Worm (Caenorhabditis elegans): ENCODE data around the gene C33G8.13.

Gene C33G8.13

DNA sequence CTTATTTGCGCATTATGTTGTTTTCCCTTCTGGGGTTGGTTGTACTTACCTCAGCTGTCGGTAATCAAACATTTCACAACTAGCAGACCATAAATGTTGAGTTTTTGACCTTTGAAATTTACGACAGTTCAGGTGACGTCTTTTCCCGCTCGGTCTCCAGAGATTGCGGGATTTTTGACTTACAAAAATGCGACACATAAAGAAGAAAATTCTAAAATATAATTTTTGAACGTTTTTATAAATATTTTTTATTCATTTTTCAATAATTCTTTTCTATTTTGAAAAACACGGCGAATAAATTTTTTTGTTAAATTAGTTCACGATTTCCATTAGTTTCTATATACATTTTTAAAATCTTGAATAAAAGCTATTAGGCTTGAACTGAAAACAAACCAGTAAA, 33.0 kb downstream of the C33G8.13 start, which contains the start of gene nhr-161:
TSS of gene nhr-161 (minus strand) at position 101 of the 400 bp plus-strand sequence.
- TF ChIP-seq flt-1 (GFP tag; IDR thresholded peaks at IDR 0.05) (no peak), scrt-1 (GFP tag; IDR thresholded peaks at IDR 0.05) (no peak), hmbx-1 (tag; optimal IDR thresholded peaks at IDR 0.05) (no peak), sea-1 (GFP tag; conservative IDR thresholded peaks at IDR 0.05) (no peak), hnd-1 (tag; optimal IDR thresholded peaks at IDR 0.05) (no peak), hmg-4 (GFP tag; optimal IDR thresholded peaks at IDR 0.05) (no peak), ets-7 (tag; optimal IDR thresholded peaks at IDR 0.05) (no peak), F13C5.2 (tag; optimal IDR thresholded peaks at IDR 0.05) (no peak), tbx-11 (GFP tag; IDR thresholded peaks at IDR 0.05) (no peak), ama-1 (optimal IDR thresholded peaks at IDR 0.05) (no peak), tra-4 (tag; optimal IDR thresholded peaks at IDR 0.05) (no peak), aly-1 (tag; optimal IDR thresholded peaks at IDR 0.05) (no peak), pes-1 (GFP tag; IDR thresholded peaks at IDR 0.05) (no peak), ceh-13 (GFP tag; optimal IDR thresholded peaks at IDR 0.05) (no peak), tbx-37 (GFP tag; conservative IDR thresholded peaks at IDR 0.05) (no peak), ceh-36 (tag; optimal IDR thresholded peaks at IDR 0.05) (no peak), B0310.2 (tag; optimal IDR thresholded peaks at IDR 0.05) (no peak)

DNA sequence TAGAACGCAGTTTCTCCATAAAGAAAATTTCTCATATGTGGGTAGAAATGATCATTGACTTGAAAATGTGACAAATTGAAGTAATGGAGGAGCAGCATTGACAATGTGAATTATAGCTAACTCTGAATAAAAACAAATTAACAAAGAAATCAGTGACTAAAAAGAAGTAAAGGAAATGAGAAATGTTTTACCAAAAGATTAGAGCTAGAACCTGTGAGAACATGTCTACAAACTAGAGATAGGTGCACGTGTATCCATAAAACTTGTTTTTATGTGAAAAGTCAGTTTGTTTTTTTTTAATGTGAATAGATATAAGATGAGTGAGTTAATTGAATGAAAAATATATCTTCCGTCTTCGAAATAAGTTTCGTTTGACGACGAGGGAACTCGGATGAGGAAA, 36.8 kb downstream of the C33G8.13 start, which contains the start of gene sre-12:
TSS of gene sre-12 (minus strand) at position 101 of the 400 bp plus-strand sequence.
- TF ChIP-seq tbx-37 (GFP tag; conservative IDR thresholded peaks at IDR 0.05) (no peak), hmg-4 (GFP tag; optimal IDR thresholded peaks at IDR 0.05) (no peak), hmbx-1 (tag; optimal IDR thresholded peaks at IDR 0.05) (no peak), ceh-36 (tag; optimal IDR thresholded peaks at IDR 0.05) (no peak), hnd-1 (tag; optimal IDR thresholded peaks at IDR 0.05) (no peak), ets-7 (tag; optimal IDR thresholded peaks at IDR 0.05) (no peak), tra-4 (tag; optimal IDR thresholded peaks at IDR 0.05) (no peak), scrt-1 (GFP tag; IDR thresholded peaks at IDR 0.05) (no peak), tbx-11 (GFP tag; IDR thresholded peaks at IDR 0.05) (no peak), aly-1 (tag; optimal IDR thresholded peaks at IDR 0.05) (no peak)

DNA sequence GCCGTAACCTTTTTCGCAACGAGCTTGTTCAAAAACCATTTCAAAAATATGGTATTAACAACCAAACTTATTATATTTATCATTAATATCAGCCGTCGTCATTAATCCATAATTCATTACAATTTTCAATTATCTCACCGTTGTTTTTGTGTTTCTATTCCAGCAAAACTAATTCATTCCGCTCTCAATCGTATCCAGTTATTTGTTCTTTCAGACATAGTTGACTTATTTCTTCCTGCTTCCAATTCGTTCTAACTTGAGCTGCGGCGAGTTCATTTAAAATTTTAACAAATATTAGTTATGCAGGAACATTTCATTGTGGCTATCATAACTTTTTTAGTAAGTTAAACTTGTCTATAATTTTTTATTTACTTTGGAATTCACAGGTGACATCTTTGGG, 39.7 kb downstream of the C33G8.13 start, which contains the start of gene srx-16:
TSS of gene srx-16 (plus strand) at position 301 of the 400 bp plus-strand sequence.
- TF ChIP-seq ets-7 (tag; optimal IDR thresholded peaks at IDR 0.05) (no peak), hnd-1 (tag; optimal IDR thresholded peaks at IDR 0.05) (no peak), tbx-37 (GFP tag; conservative IDR thresholded peaks at IDR 0.05) (no peak), aly-1 (tag; optimal IDR thresholded peaks at IDR 0.05) (no peak), ceh-13 (GFP tag; optimal IDR thresholded peaks at IDR 0.05) (no peak), ama-1 (optimal IDR thresholded peaks at IDR 0.05) (no peak), tra-4 (tag; optimal IDR thresholded peaks at IDR 0.05) (no peak), ceh-36 (tag; optimal IDR thresholded peaks at IDR 0.05) (no peak), hmg-4 (GFP tag; optimal IDR thresholded peaks at IDR 0.05) (no peak), scrt-1 (GFP tag; IDR thresholded peaks at IDR 0.05) (no peak), F13C5.2 (tag; optimal IDR thresholded peaks at IDR 0.05) (no peak), pes-1 (GFP tag; IDR thresholded peaks at IDR 0.05) (no peak), hmbx-1 (tag; optimal IDR thresholded peaks at IDR 0.05) (no peak), tbx-11 (GFP tag; IDR thresholded peaks at IDR 0.05) (no peak), sea-1 (GFP tag; conservative IDR thresholded peaks at IDR 0.05) (no peak)

DNA sequence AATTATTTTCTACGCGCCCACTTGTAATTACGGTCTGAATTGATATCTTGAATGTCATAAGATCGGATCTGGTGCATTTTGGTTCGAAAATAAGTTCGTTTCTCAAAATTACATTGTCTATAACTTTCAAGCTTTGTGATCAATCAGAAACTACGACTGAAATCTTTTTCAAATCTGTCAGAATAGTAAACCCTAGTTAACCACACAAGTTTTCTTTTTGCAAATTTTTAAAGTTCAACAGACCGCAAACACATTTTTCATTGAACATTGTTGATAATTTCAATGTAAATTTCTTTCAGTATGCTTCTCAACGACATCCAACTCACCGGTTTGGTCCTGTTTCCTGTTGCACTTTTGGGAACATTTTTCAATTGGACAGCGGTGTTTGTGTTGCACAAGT, 44.2 kb downstream of the C33G8.13 start, which contains the start of gene srx-59:
TSS of gene srx-59 (plus strand) at position 301 of the 400 bp plus-strand sequence.
- TF ChIP-seq tra-4 (tag; optimal IDR thresholded peaks at IDR 0.05) (no peak), F13C5.2 (tag; optimal IDR thresholded peaks at IDR 0.05) (no peak), hmbx-1 (tag; optimal IDR thresholded peaks at IDR 0.05) (no peak), sea-1 (GFP tag; conservative IDR thresholded peaks at IDR 0.05) (no peak), flt-1 (GFP tag; IDR thresholded peaks at IDR 0.05) (no peak), aly-1 (tag; optimal IDR thresholded peaks at IDR 0.05) (no peak), tbx-37 (GFP tag; conservative IDR thresholded peaks at IDR 0.05) (no peak)

DNA sequence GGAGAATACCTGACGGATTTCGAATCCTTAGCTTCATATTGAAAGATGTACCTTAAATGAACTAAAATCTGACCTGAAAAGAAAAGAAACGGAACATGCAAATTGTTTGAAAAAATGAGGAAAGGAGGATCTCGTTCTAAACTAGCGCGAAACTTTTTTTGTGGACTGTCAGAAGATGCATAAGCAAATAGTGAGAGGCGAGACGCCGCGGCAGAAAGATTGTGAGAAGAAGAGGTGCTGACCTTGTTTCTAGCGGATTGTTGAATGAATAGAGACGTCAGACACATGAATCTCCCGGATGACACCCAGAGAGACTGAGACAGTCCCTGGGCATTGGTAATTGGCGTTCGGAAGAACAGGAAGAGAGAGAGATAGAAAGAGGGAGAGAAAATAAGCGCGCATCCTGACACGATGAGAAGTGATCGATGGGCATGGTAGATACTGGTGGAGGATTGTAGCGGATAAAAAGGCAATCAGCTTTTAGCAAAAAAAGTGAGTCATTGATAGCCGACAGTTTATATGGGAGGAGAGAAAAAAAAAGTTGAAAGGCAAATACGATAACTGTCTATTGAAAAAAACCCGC, 45.7 kb downstream of the C33G8.13 start, which contains the start of gene ptr-15:
TSS of gene ptr-15 (minus strand) at position 51 of the 583 bp plus-strand sequence.
- TF ChIP-seq aly-1 (tag; optimal IDR thresholded peaks at IDR 0.05) (no peak), sea-1 (GFP tag; conservative IDR thresholded peaks at IDR 0.05) (no peak), F13C5.2 (tag; optimal IDR thresholded peaks at IDR 0.05) (no peak), tra-4 (tag; optimal IDR thresholded peaks at IDR 0.05) (no peak), ama-1 (optimal IDR thresholded peaks at IDR 0.05) (no peak), tbx-37 (GFP tag; conservative IDR thresholded peaks at IDR 0.05) (no peak), ets-7 (tag; optimal IDR thresholded peaks at IDR 0.05) (no peak), scrt-1 (GFP tag; IDR thresholded peaks at IDR 0.05) (no peak), B0310.2 (tag; optimal IDR thresholded peaks at IDR 0.05) (no peak), hnd-1 (tag; optimal IDR thresholded peaks at IDR 0.05) (no peak), hmbx-1 (tag; optimal IDR thresholded peaks at IDR 0.05) (no peak), pes-1 (GFP tag; IDR thresholded peaks at IDR 0.05) (no peak), tbx-11 (GFP tag; IDR thresholded peaks at IDR 0.05) (no peak), ceh-36 (tag; optimal IDR thresholded peaks at IDR 0.05) (no peak), hmg-4 (GFP tag; optimal IDR thresholded peaks at IDR 0.05) (no peak), ceh-13 (GFP tag; optimal IDR thresholded peaks at IDR 0.05) (no peak)
